Fruit fly (Drosophila melanogaster): ENCODE results near the gene CG34126.

DNA sequence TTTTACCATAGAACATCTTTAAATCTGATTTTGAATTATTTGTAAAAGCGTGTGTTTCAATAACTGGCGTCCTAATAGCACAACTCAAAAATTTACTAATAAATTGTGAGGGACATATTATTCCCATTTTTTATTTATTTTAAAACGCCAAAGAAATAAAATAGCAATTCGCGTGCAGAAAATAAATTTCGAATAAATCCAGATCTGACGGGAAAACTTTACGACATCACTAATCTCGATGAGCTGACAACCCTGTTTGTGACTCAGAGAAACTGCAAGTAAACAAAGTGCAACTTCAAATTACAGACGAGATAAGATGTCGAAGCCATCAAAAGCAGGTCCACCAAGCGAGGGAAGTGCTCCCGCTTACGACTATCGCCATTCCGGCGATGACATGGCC is 16.0 kb upstream of the CG34126 start, which contains the start of gene CG34125:
- TF ChIP-seq CG8478 (optimal IDR thresholded peaks at IDR 0.05), result no peak
- TF ChIP-seq CTCF (optimal IDR thresholded peaks at IDR 0.05), result no peak
